Fruit fly (Drosophila melanogaster): ENCODE measurements around the gene CASK.

dm6 chr3R:21859509-21859908 is 37.0 kb upstream of the CASK start:
- peak; percentile 92 for TF ChIP-seq achi (GFP tag; optimal IDR thresholded peaks at IDR 0.05)
- peak; percentile 91 for TF ChIP-seq CG34406 (GFP tag; optimal IDR thresholded peaks at IDR 0.05)
- peak; percentile 98 for TF ChIP-seq esn (GFP tag; optimal IDR thresholded peaks at IDR 0.05)
- peak; percentile 93 for TF ChIP-seq Eip93F (GFP tag; optimal IDR thresholded peaks at IDR 0.05)

Data from whole organism, prepupa.